Comparison of ENCODE assay signal across 5 fruit fly cellular contexts in genomic region chr3R:5100323-5101055, dm6.
TF ChIP-seq lines count a peak whose summit lies in the region.

No protein-coding gene starts in this region.

- no peak for TF ChIP-seq CTCF in whole organism, embryonic (GFP tag; optimal IDR thresholded peaks at IDR 0.05; lab: Kevin White, UChicago)

TF ChIP-seq in whole organism, 6 proteins besides CTCF, POLR2A, EP300 and RAD21:
- TF ChIP-seq EcR (GFP tag; optimal IDR thresholded peaks at IDR 0.05; lab: Kevin White, UChicago) = no peak
- TF ChIP-seq CG8478 (optimal IDR thresholded peaks at IDR 0.05; lab: Kevin White, UChicago) = no peak
- peak; percentile 78 for TF ChIP-seq Dll (optimal IDR thresholded peaks at IDR 0.05; lab: Kevin White, UChicago)

TF ChIP-seq in whole organism, embryonic, 481 proteins besides CTCF, POLR2A, EP300 and RAD21 (continues in another document):
- TF ChIP-seq NK7.1 (GFP tag; optimal IDR thresholded peaks at IDR 0.05; lab: Kevin White, UChicago) (no peak), E2f1 (GFP tag; IDR thresholded peaks at IDR 0.05; lab: Robert Waterston, UW) (no peak), zen (tag; optimal IDR thresholded peaks at IDR 0.05; lab: Kevin White, UChicago) (no peak), CG18476 (GFP tag; optimal IDR thresholded peaks at IDR 0.05; lab: Kevin White, UChicago) (no peak), CG17186 (GFP tag; optimal IDR thresholded peaks at IDR 0.05; lab: Kevin White, UChicago) (no peak), kay (GFP tag; optimal IDR thresholded peaks at IDR 0.05; lab: Kevin White, UChicago) (no peak), aop (GFP tag; IDR thresholded peaks at IDR 0.05; lab: Robert Waterston, UW) (no peak), lilli (GFP tag; optimal IDR thresholded peaks at IDR 0.05; lab: Kevin White, UChicago) (peak; percentile 9), CG10543 (GFP tag; optimal IDR thresholded peaks at IDR 0.05; lab: Kevin White, UChicago) (no peak), CG14860 (GFP tag; IDR thresholded peaks at IDR 0.05; lab: Robert Waterston, UW; ENCODE audit: partially characterized antibody) (no peak), ap (GFP tag; IDR thresholded peaks at IDR 0.05; lab: Robert Waterston, UW) (no peak), CG2199 (GFP tag; IDR thresholded peaks at IDR 0.05; lab: Robert Waterston, UW) (no peak), cad (GFP tag; optimal IDR thresholded peaks at IDR 0.05; lab: Kevin White, UChicago) (no peak), grau (tag; optimal IDR thresholded peaks at IDR 0.05; lab: Kevin White, UChicago) (peak; percentile 45), CG13624 (GFP tag; optimal IDR thresholded peaks at IDR 0.05; lab: Kevin White, UChicago) (no peak), amos (GFP tag; IDR thresholded peaks at IDR 0.05; lab: Robert Waterston, UW; ENCODE audit: partially characterized antibody) (no peak), CG2129 (GFP tag; IDR thresholded peaks at IDR 0.05; lab: Robert Waterston, UW; ENCODE audit: partially characterized antibody) (no peak), CG4282 (GFP tag; optimal IDR thresholded peaks at IDR 0.05; lab: Kevin White, UChicago) (no peak), ewg (GFP tag; optimal IDR thresholded peaks at IDR 0.05; lab: Kevin White, UChicago) (no peak), jumu (GFP tag; optimal IDR thresholded peaks at IDR 0.05; lab: Kevin White, UChicago) (no peak), CG7839 (tag; optimal IDR thresholded peaks at IDR 0.05; lab: Kevin White, UChicago) (peak; percentile 49), scrt (GFP tag; optimal IDR thresholded peaks at IDR 0.05; lab: Kevin White, UChicago) (no peak), tap (tag; optimal IDR thresholded peaks at IDR 0.05; lab: Kevin White, UChicago) (no peak)

TF ChIP-seq in whole organism, prepupa, 60 proteins besides CTCF, POLR2A, EP300 and RAD21 (continues in another document):
- peak; percentile 13 for TF ChIP-seq CG6276 (GFP tag; optimal IDR thresholded peaks at IDR 0.05; lab: Kevin White, UChicago)
- TF ChIP-seq CG8632 (GFP tag; optimal IDR thresholded peaks at IDR 0.05; lab: Kevin White, UChicago) = peak; percentile 45
- TF ChIP-seq dac (GFP tag; optimal IDR thresholded peaks at IDR 0.05; lab: Kevin White, UChicago) = no peak
- TF ChIP-seq CG6163 (GFP tag; IDR thresholded peaks at IDR 0.05; lab: Robert Waterston, UW) = peak; percentile 65; the same call in 1 of the 3 replicates
- peak; percentile 51 for TF ChIP-seq Ets21C (GFP tag; optimal IDR thresholded peaks at IDR 0.05; lab: Kevin White, UChicago)
- TF ChIP-seq Met (GFP tag; optimal IDR thresholded peaks at IDR 0.05; lab: Kevin White, UChicago) = peak; percentile 87
- TF ChIP-seq CG16779 (tag; optimal IDR thresholded peaks at IDR 0.05; lab: Kevin White, UChicago) = no peak
- TF ChIP-seq cyc (GFP tag; optimal IDR thresholded peaks at IDR 0.05; lab: Kevin White, UChicago) = peak; percentile 78
- no peak for TF ChIP-seq ss (GFP tag; optimal IDR thresholded peaks at IDR 0.05; lab: Kevin White, UChicago)
- TF ChIP-seq spab (GFP tag; optimal IDR thresholded peaks at IDR 0.05; lab: Kevin White, UChicago) = peak; percentile 40
- TF ChIP-seq CG34406 (GFP tag; optimal IDR thresholded peaks at IDR 0.05; lab: Kevin White, UChicago) = peak; percentile 48
- peak; percentile 79 for TF ChIP-seq lz (GFP tag; optimal IDR thresholded peaks at IDR 0.05; lab: Kevin White, UChicago)
- peak; percentile 54 for TF ChIP-seq achi (GFP tag; optimal IDR thresholded peaks at IDR 0.05; lab: Kevin White, UChicago)
- TF ChIP-seq net (GFP tag; optimal IDR thresholded peaks at IDR 0.05; lab: Kevin White, UChicago) = peak; percentile 33
- TF ChIP-seq vri (GFP tag; optimal IDR thresholded peaks at IDR 0.05; lab: Kevin White, UChicago) = peak; percentile 74
- TF ChIP-seq fkh (GFP tag; optimal IDR thresholded peaks at IDR 0.05; lab: Kevin White, UChicago) = no peak
- peak; percentile 83 for TF ChIP-seq Smox (GFP tag; optimal IDR thresholded peaks at IDR 0.05; lab: Kevin White, UChicago)
- peak; percentile 57 for TF ChIP-seq Eip75B (GFP tag; optimal IDR thresholded peaks at IDR 0.05; lab: Kevin White, UChicago)
- peak; percentile 1 for TF ChIP-seq CG11902 (GFP tag; optimal IDR thresholded peaks at IDR 0.05; lab: Kevin White, UChicago)
- TF ChIP-seq eg (GFP tag; IDR thresholded peaks at IDR 0.05; lab: Robert Waterston, UW) = no peak
- peak; percentile 61 for TF ChIP-seq CG3919 (GFP tag; optimal IDR thresholded peaks at IDR 0.05; lab: Kevin White, UChicago)
- no peak for TF ChIP-seq CG1621 (tag; optimal IDR thresholded peaks at IDR 0.05; lab: Kevin White, UChicago)
- peak; percentile 34 for TF ChIP-seq CG6854 (GFP tag; optimal IDR thresholded peaks at IDR 0.05; lab: Kevin White, UChicago)

TF ChIP-seq in whole organism, pupa, 21 proteins besides CTCF, POLR2A, EP300 and RAD21:
- peak; percentile 64 for TF ChIP-seq CG8301 (tag; optimal IDR thresholded peaks at IDR 0.05; lab: Kevin White, UChicago)
- no peak for TF ChIP-seq CG4496 (GFP tag; IDR thresholded peaks at IDR 0.05; lab: Robert Waterston, UW)
- peak; percentile 54 for TF ChIP-seq CG9948 (tag; optimal IDR thresholded peaks at IDR 0.05; lab: Kevin White, UChicago)
- no peak for TF ChIP-seq EcR (GFP tag; optimal IDR thresholded peaks at IDR 0.05; lab: Kevin White, UChicago)
- peak; percentile 72 for TF ChIP-seq CG14655 (GFP tag; optimal IDR thresholded peaks at IDR 0.05; lab: Kevin White, UChicago)
- peak; percentile 29 for TF ChIP-seq Pif1A (GFP tag; optimal IDR thresholded peaks at IDR 0.05; lab: Kevin White, UChicago)
- peak; percentile 22 for TF ChIP-seq CG15710 (tag; optimal IDR thresholded peaks at IDR 0.05; lab: Kevin White, UChicago)
- TF ChIP-seq Ets98B (GFP tag; IDR thresholded peaks at IDR 0.05; lab: Robert Waterston, UW) = no peak
- peak; percentile 72 for TF ChIP-seq CG17806 (tag; optimal IDR thresholded peaks at IDR 0.05; lab: Kevin White, UChicago)
- TF ChIP-seq Snoo (tag; optimal IDR thresholded peaks at IDR 0.05; lab: Kevin White, UChicago) = peak; percentile 64
- no peak for TF ChIP-seq CG13204 (GFP tag; optimal IDR thresholded peaks at IDR 0.05; lab: Kevin White, UChicago)
- TF ChIP-seq CG8159 (tag; optimal IDR thresholded peaks at IDR 0.05; lab: Kevin White, UChicago) = peak; percentile 67
- TF ChIP-seq gl (tag; optimal IDR thresholded peaks at IDR 0.05; lab: Kevin White, UChicago) = no peak
- no peak for TF ChIP-seq CG10348 (GFP tag; IDR thresholded peaks at IDR 0.05; lab: Robert Waterston, UW)
- TF ChIP-seq fd96Ca (GFP tag; IDR thresholded peaks at IDR 0.05; lab: Robert Waterston, UW) = no peak
- no peak for TF ChIP-seq rn (GFP tag; IDR thresholded peaks at IDR 0.05; lab: Robert Waterston, UW)
- no peak for TF ChIP-seq CG32121 (GFP tag; IDR thresholded peaks at IDR 0.05; lab: Robert Waterston, UW)
- TF ChIP-seq CG12605 (GFP tag; IDR thresholded peaks at IDR 0.05; lab: Robert Waterston, UW) = no peak
- peak; percentile 33 for TF ChIP-seq D1 (tag; optimal IDR thresholded peaks at IDR 0.05; lab: Kevin White, UChicago)
- TF ChIP-seq Pif1B (GFP tag; optimal IDR thresholded peaks at IDR 0.05; lab: Kevin White, UChicago) = peak; percentile 43
- peak; percentile 55 for TF ChIP-seq CG34367 (tag; optimal IDR thresholded peaks at IDR 0.05; lab: Kevin White, UChicago)

TF ChIP-seq in whole organism, wandering third instar larva, 38 proteins besides CTCF, POLR2A, EP300 and RAD21 (continues in another document):
- TF ChIP-seq Sp1 (GFP tag; optimal IDR thresholded peaks at IDR 0.05; lab: Kevin White, UChicago) = peak; percentile 83
- TF ChIP-seq CG9705 (GFP tag; optimal IDR thresholded peaks at IDR 0.05; lab: Kevin White, UChicago) = peak; percentile 6
- TF ChIP-seq Vsx2 (GFP tag; optimal IDR thresholded peaks at IDR 0.05; lab: Kevin White, UChicago; ENCODE audit: partially characterized antibody) = peak; percentile 14
- TF ChIP-seq sv (GFP tag; optimal IDR thresholded peaks at IDR 0.05; lab: Kevin White, UChicago) = no peak
- TF ChIP-seq Dif (GFP tag; optimal IDR thresholded peaks at IDR 0.05; lab: Kevin White, UChicago; ENCODE audit: partially characterized antibody) = no peak
- no peak for TF ChIP-seq Hr83 (GFP tag; optimal IDR thresholded peaks at IDR 0.05; lab: Kevin White, UChicago; ENCODE audit: poor library complexity, severe bottlenecking)
- no peak for TF ChIP-seq usp (GFP tag; optimal IDR thresholded peaks at IDR 0.05; lab: Kevin White, UChicago)
- peak; percentile 84 for TF ChIP-seq HLH106 (tag; optimal IDR thresholded peaks at IDR 0.05; lab: Kevin White, UChicago)
- peak; percentile 58 for TF ChIP-seq sage (GFP tag; optimal IDR thresholded peaks at IDR 0.05; lab: Kevin White, UChicago)
- TF ChIP-seq Mio (GFP tag; optimal IDR thresholded peaks at IDR 0.05; lab: Kevin White, UChicago) = no peak
- no peak for TF ChIP-seq Dfd (GFP tag; optimal IDR thresholded peaks at IDR 0.05; lab: Kevin White, UChicago)
- peak; percentile 89 for TF ChIP-seq Hnf4 (GFP tag; optimal IDR thresholded peaks at IDR 0.05; lab: Kevin White, UChicago)
- TF ChIP-seq Hr78 (GFP tag; optimal IDR thresholded peaks at IDR 0.05; lab: Kevin White, UChicago) = no peak
- peak; percentile 71 for TF ChIP-seq Jra (GFP tag; optimal IDR thresholded peaks at IDR 0.05; lab: Kevin White, UChicago)
- peak; percentile 67 for TF ChIP-seq dmrt93B (GFP tag; optimal IDR thresholded peaks at IDR 0.05; lab: Kevin White, UChicago)
- TF ChIP-seq CG32264 (GFP tag; optimal IDR thresholded peaks at IDR 0.05; lab: Kevin White, UChicago) = peak; percentile 2
- peak; percentile 74 for TF ChIP-seq woc (GFP tag; optimal IDR thresholded peaks at IDR 0.05; lab: Kevin White, UChicago)
- TF ChIP-seq Myc (optimal IDR thresholded peaks at IDR 0.05; lab: Kevin White, UChicago) = no peak
- TF ChIP-seq lola (GFP tag; optimal IDR thresholded peaks at IDR 0.05; lab: Kevin White, UChicago) = no peak
- TF ChIP-seq psq (GFP tag; optimal IDR thresholded peaks at IDR 0.05; lab: Kevin White, UChicago) = peak; percentile 83
- TF ChIP-seq dsf (GFP tag; optimal IDR thresholded peaks at IDR 0.05; lab: Kevin White, UChicago; ENCODE audit: borderline replicate concordance) = peak; percentile 31
- peak; percentile 89 for TF ChIP-seq rgr (GFP tag; optimal IDR thresholded peaks at IDR 0.05; lab: Kevin White, UChicago)
- peak; percentile 10 for TF ChIP-seq GATAd (GFP tag; optimal IDR thresholded peaks at IDR 0.05; lab: Kevin White, UChicago)
- no peak for TF ChIP-seq dl (GFP tag; optimal IDR thresholded peaks at IDR 0.05; lab: Kevin White, UChicago; ENCODE audit: insufficient read depth in 1 of 2, partially characterized antibody in 2 of 2)
- peak in 1 of 2 experiments; percentile 89 for TF ChIP-seq foxo (GFP tag; optimal IDR thresholded peaks at IDR 0.05; lab: Kevin White, UChicago)
- TF ChIP-seq CrebA (GFP tag; optimal IDR thresholded peaks at IDR 0.05; lab: Kevin White, UChicago; ENCODE audit: borderline replicate concordance) = peak; percentile 15
- TF ChIP-seq jim (GFP tag; optimal IDR thresholded peaks at IDR 0.05; lab: Kevin White, UChicago) = no peak
- peak; percentile 90 for TF ChIP-seq h (GFP tag; optimal IDR thresholded peaks at IDR 0.05; lab: Kevin White, UChicago)
- no peak for TF ChIP-seq Abd-B (GFP tag; optimal IDR thresholded peaks at IDR 0.05; lab: Kevin White, UChicago)
- no peak for TF ChIP-seq pan (optimal IDR thresholded peaks at IDR 0.05; lab: Kevin White, UChicago)
- peak; percentile 83 for TF ChIP-seq tai (GFP tag; optimal IDR thresholded peaks at IDR 0.05; lab: Kevin White, UChicago)
